Fruit fly (Drosophila melanogaster): ENCODE data around the gene CG18273.

The CG18273 gene

DNA sequence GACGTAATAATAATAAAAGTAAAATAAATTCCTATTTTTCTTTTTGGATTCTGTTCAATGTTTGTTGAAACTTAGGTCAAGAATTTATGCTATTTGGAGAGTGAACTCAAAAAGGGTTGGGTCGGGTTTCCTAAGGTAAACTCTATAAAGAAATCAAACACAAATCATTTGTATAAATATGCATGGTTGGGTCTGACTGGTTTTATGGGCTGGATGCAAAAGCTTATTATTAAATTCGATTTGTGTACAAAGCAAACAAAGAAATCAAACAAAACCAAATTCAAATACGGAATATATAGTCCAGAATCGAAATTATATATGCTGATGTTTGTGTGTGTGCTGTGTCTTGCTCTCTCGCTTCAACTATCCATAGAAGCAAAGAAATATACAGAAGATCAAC is 28.3 kb upstream of the CG18273 start:
- TF ChIP-seq ovo (GFP tag; optimal IDR thresholded peaks at IDR 0.05) (no peak), cic (GFP tag; optimal IDR thresholded peaks at IDR 0.05) (no peak), Crg-1 (GFP tag; optimal IDR thresholded peaks at IDR 0.05) (no peak)

dm6 chrX:512527-512926 is 25.1 kb upstream of the CG18273 start:
- no peak for TF ChIP-seq kay (GFP tag; ENCODE audit: borderline replicate concordance)
- TF ChIP-seq CG11617 (GFP tag; optimal IDR thresholded peaks at IDR 0.05): no peak
- TF ChIP-seq CG1620 (GFP tag; optimal IDR thresholded peaks at IDR 0.05): no peak
- no peak for TF ChIP-seq cnc (optimal IDR thresholded peaks at IDR 0.05)
- no peak for TF ChIP-seq ovo (GFP tag; optimal IDR thresholded peaks at IDR 0.05)
- no peak for TF ChIP-seq CG12768 (GFP tag; optimal IDR thresholded peaks at IDR 0.05)
- TF ChIP-seq CG5204 (GFP tag; optimal IDR thresholded peaks at IDR 0.05): no peak
- TF ChIP-seq Hr96 (GFP tag; optimal IDR thresholded peaks at IDR 0.05): no peak
- TF ChIP-seq CG33017 (tag; optimal IDR thresholded peaks at IDR 0.05): no peak
- no peak for TF ChIP-seq CG14711 (tag; optimal IDR thresholded peaks at IDR 0.05)

DNA sequence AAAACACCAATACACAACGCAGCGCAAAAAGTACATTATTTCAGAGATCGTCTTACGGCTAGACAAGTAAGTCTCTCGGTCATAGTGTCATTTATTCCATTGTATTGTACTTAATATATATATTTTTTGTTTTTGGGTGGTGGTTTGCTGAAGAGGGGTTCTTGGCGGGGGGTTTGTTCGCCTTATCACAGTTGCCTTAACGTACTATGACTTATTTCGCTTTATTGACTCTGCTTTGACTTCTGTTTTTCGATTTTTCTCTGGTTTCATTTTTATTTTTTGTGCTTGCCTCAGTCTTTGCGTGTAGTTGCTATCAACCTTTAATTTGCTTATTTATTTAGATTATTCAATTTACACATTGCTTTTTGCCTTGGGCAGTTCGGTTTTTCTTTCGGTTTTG is 23.1 kb upstream of the CG18273 start:
- TF ChIP-seq Clk (GFP tag; optimal IDR thresholded peaks at IDR 0.05) (no peak), CG12768 (GFP tag; optimal IDR thresholded peaks at IDR 0.05) (no peak), ovo (GFP tag; optimal IDR thresholded peaks at IDR 0.05) (no peak), Crg-1 (GFP tag; optimal IDR thresholded peaks at IDR 0.05) (no peak), bab1 (GFP tag; optimal IDR thresholded peaks at IDR 0.05) (no peak), CG11617 (GFP tag; optimal IDR thresholded peaks at IDR 0.05) (no peak), CG5204 (GFP tag; optimal IDR thresholded peaks at IDR 0.05) (no peak), kay (GFP tag; ENCODE audit: borderline replicate concordance) (no peak)

DNA sequence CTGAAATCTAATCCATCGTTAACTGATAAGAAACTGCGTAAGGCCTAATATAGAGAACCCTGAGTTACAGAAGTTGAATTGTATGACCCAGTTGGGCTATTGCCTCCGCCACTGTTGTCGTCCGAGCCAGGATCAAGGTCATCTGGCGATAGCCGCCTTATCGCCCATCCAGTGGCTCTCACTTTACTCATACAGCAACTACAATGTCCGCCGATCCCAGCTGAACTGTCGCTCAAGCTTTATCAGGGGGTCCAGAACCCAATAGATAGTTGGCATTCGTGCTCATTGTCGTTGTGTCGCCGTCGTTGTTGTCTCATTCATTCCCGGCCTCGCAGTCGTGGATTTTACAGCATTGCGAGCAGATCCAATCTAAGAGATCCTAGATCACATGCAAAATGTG is 21.7 kb upstream of the CG18273 start, which contains the start of gene arg:
TSS of gene arg (plus strand) at position 319 of the 400 bp plus-strand sequence.
- TF ChIP-seq cic (GFP tag; optimal IDR thresholded peaks at IDR 0.05) (peak; percentile 3), toe (GFP tag; optimal IDR thresholded peaks at IDR 0.05) (no peak)

DNA sequence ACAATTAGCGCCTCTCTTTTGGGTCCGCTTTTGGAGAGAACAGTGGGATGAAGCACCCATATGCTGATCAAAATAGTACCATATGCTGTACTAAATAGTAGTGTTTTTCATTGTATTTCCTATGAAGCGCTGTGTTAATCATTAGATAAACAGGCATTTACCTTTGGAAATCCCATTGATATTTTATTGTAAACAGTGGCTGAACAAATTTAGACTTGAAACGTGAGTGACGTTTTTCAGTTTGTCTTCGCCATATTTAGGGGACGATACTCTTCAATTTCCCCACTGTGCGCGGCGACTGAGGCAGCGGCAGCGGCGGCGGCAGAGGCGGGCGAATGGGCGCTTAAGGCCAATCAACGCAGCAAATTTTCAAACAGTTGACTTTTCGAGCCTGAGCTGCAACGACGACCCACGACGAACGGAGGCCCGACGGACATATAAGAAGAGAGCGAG is 12.2 kb upstream of the CG18273 start:
- TF ChIP-seq CG5204 (GFP tag; optimal IDR thresholded peaks at IDR 0.05): no peak
- TF ChIP-seq CG7101 (tag; optimal IDR thresholded peaks at IDR 0.05): peak; percentile 90
- peak; percentile 59 for TF ChIP-seq ovo (GFP tag; optimal IDR thresholded peaks at IDR 0.05)
- peak; percentile 81 for TF ChIP-seq pad (GFP tag; optimal IDR thresholded peaks at IDR 0.05)
- TF ChIP-seq CG11617 (GFP tag; optimal IDR thresholded peaks at IDR 0.05): peak; percentile 84
- TF ChIP-seq tj (GFP tag; optimal IDR thresholded peaks at IDR 0.05): peak; percentile 65
- TF ChIP-seq CG14711 (tag; optimal IDR thresholded peaks at IDR 0.05): peak; percentile 75
- TF ChIP-seq Clk (GFP tag; optimal IDR thresholded peaks at IDR 0.05): peak; percentile 77
- no peak for TF ChIP-seq cnc (optimal IDR thresholded peaks at IDR 0.05)
- TF ChIP-seq CG7045 (GFP tag; optimal IDR thresholded peaks at IDR 0.05): peak; percentile 83
- TF ChIP-seq toe (GFP tag; optimal IDR thresholded peaks at IDR 0.05): peak; percentile 70
- peak; percentile 73 for TF ChIP-seq cic (GFP tag; optimal IDR thresholded peaks at IDR 0.05)
- TF ChIP-seq Mnt (GFP tag; optimal IDR thresholded peaks at IDR 0.05): peak; percentile 78
- peak; percentile 50 for TF ChIP-seq CG1620 (GFP tag; optimal IDR thresholded peaks at IDR 0.05)
- no peak for TF ChIP-seq Hr96 (GFP tag; optimal IDR thresholded peaks at IDR 0.05)
- TF ChIP-seq CG33017 (tag; optimal IDR thresholded peaks at IDR 0.05): peak; percentile 79
- no peak for TF ChIP-seq kay (GFP tag; ENCODE audit: borderline replicate concordance)
- peak; percentile 82 for TF ChIP-seq bab1 (GFP tag; optimal IDR thresholded peaks at IDR 0.05)
- peak; percentile 67 for TF ChIP-seq Crg-1 (GFP tag; optimal IDR thresholded peaks at IDR 0.05)
- TF ChIP-seq CG12768 (GFP tag; optimal IDR thresholded peaks at IDR 0.05): peak; percentile 83

DNA sequence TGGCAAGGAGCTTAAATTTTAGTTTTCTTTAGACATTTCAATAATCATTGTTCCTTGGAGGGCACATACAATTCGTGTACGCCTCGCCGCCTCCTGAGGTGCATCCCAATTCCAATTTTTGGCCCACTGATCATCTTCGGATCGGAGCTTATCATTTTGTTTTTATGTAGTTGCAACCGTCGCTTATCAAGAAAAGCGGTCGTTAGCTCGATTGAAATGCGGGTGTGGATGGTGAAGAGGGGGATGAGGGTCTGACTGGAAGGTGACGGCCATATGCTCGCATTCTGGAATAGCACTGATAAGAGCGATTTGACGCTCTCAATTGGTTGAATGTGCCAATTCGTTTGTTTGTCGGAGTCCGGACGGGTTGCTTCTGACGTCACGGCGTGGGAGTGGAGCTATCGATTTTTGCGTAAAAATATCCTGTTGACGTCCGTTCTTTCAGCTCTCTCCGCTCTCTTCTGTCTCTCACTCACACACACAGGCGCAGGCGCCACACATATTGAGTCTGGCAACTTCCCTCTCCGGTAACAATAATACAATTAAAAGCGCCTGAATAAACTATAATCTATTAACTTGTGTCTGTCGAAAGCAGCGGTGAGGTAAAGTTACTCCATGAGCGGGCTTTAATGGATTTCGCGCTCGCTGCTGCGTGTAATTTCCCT is 11.7 kb upstream of the CG18273 start:
- TF ChIP-seq Hr96 (GFP tag; optimal IDR thresholded peaks at IDR 0.05): no peak
- no peak for TF ChIP-seq CG12768 (GFP tag; optimal IDR thresholded peaks at IDR 0.05)
- TF ChIP-seq cnc (optimal IDR thresholded peaks at IDR 0.05): no peak
- TF ChIP-seq ovo (GFP tag; optimal IDR thresholded peaks at IDR 0.05): no peak
- no peak for TF ChIP-seq Mnt (GFP tag; optimal IDR thresholded peaks at IDR 0.05)
- TF ChIP-seq tj (GFP tag; optimal IDR thresholded peaks at IDR 0.05): no peak
- TF ChIP-seq toe (GFP tag; optimal IDR thresholded peaks at IDR 0.05): no peak
- TF ChIP-seq Crg-1 (GFP tag; optimal IDR thresholded peaks at IDR 0.05): no peak
- TF ChIP-seq CG1620 (GFP tag; optimal IDR thresholded peaks at IDR 0.05): no peak
- TF ChIP-seq cic (GFP tag; optimal IDR thresholded peaks at IDR 0.05): no peak
- TF ChIP-seq CG14711 (tag; optimal IDR thresholded peaks at IDR 0.05): no peak
- no peak for TF ChIP-seq Clk (GFP tag; optimal IDR thresholded peaks at IDR 0.05)
- no peak for TF ChIP-seq CG11617 (GFP tag; optimal IDR thresholded peaks at IDR 0.05)
- no peak for TF ChIP-seq CG33017 (tag; optimal IDR thresholded peaks at IDR 0.05)
- TF ChIP-seq CG5204 (GFP tag; optimal IDR thresholded peaks at IDR 0.05): no peak
- no peak for TF ChIP-seq kay (GFP tag; ENCODE audit: borderline replicate concordance)

- TF ChIP-seq CG5204 (GFP tag; optimal IDR thresholded peaks at IDR 0.05): no peak
- no peak for TF ChIP-seq Crg-1 (GFP tag; optimal IDR thresholded peaks at IDR 0.05)
- TF ChIP-seq kay (GFP tag; ENCODE audit: borderline replicate concordance): no peak
- TF ChIP-seq CG33017 (tag; optimal IDR thresholded peaks at IDR 0.05): no peak
- no peak for TF ChIP-seq CG12768 (GFP tag; optimal IDR thresholded peaks at IDR 0.05)
- TF ChIP-seq bab1 (GFP tag; optimal IDR thresholded peaks at IDR 0.05): no peak
- TF ChIP-seq CG7045 (GFP tag; optimal IDR thresholded peaks at IDR 0.05): no peak
- peak; percentile 43 for TF ChIP-seq CG7101 (tag; optimal IDR thresholded peaks at IDR 0.05)
- no peak for TF ChIP-seq cic (GFP tag; optimal IDR thresholded peaks at IDR 0.05)
- peak; percentile 1 for TF ChIP-seq pad (GFP tag; optimal IDR thresholded peaks at IDR 0.05)
- no peak for TF ChIP-seq Hr96 (GFP tag; optimal IDR thresholded peaks at IDR 0.05)
- TF ChIP-seq Mnt (GFP tag; optimal IDR thresholded peaks at IDR 0.05): no peak
Measured at dm6 chrX:498434-498833, 11.1 kb upstream of the CG18273 start.
